Worm (Caenorhabditis elegans) whole organism, young adult: ENCODE results near the gene sri-54.

Source experiments
- F10E7.11 ChIP-seq: sonication (generic microtip); optimal IDR thresholded peaks from 2 replicates; lab custom pipeline; 2017; ENCODE audit warnings: mild to moderate bottlenecking, missing genetic modification characterization, moderate library complexity, missing compliant biosample characterization
- F49E8.2 ChIP-seq: sonication (generic microtip); optimal IDR thresholded peaks from 3 replicates; lab custom pipeline; 2017; ENCODE audit warnings: missing genetic modification characterization, mild to moderate bottlenecking, missing compliant biosample characterization, antibody characterized with exemption, moderate library complexity; ENCODE audit not compliant: insufficient read depth
- ceh-91 ChIP-seq: fragments of 200-800 bp; sonication (Bioruptor generic); IDR thresholded peaks from 2 replicates; pipeline ENCODE4 v1.3.6; 2022; ENCODE audit warnings: missing genetic modification reagents, missing genetic modification characterization, missing compliant biosample characterization
- chd-7 ChIP-seq: sonication (generic microtip); optimal IDR thresholded peaks from 2 replicates; lab custom pipeline; 2016; ENCODE audit warnings: mild to moderate bottlenecking, missing genetic modification characterization, moderate library complexity, missing compliant biosample characterization
- dpl-1 ChIP-seq: fragments of 150-350 bp; optimal IDR thresholded peaks from 2 replicates; lab custom pipeline; 2014; ENCODE audit warnings: missing biosample characterization, missing genetic modification reagents, missing genetic modification characterization
- hsf-1 ChIP-seq: fragments of 200-800 bp; sonication (Bioruptor generic); IDR thresholded peaks from 2 replicates; pipeline ENCODE4 v1.3.6; 2022; ENCODE audit warnings: missing genetic modification reagents, missing genetic modification characterization, missing compliant biosample characterization
- mes-4 ChIP-seq: sonication (generic microtip); optimal IDR thresholded peaks from 2 replicates; lab custom pipeline; 2016; ENCODE audit warnings: missing genotype, missing genetic modification characterization, missing compliant biosample characterization
- nfya-2 ChIP-seq: fragments of 200-800 bp; sonication (Bioruptor generic); IDR thresholded peaks from 2 replicates; pipeline ENCODE4 v1.3.6; 2022; ENCODE audit warnings: missing genetic modification reagents, missing genetic modification characterization, missing compliant biosample characterization
- nhr-120 ChIP-seq: fragments of 200-800 bp; sonication (Bioruptor generic); IDR thresholded peaks from 2 replicates; pipeline ENCODE4 v1.3.6; 2022; ENCODE audit warnings: missing genetic modification characterization, missing compliant biosample characterization
- pbrm-1 ChIP-seq: fragments of 200-800 bp; sonication (Bioruptor generic); IDR thresholded peaks from 2 replicates; pipeline ENCODE4 v1.3.6; 2022; ENCODE audit warnings: missing genetic modification reagents, missing genetic modification characterization, missing compliant biosample characterization
- sptf-2 ChIP-seq: fragments of 200-800 bp; sonication (Bioruptor generic); optimal IDR thresholded peaks from 2 replicates; lab custom pipeline; 2018; ENCODE audit warnings: mild to moderate bottlenecking, missing genetic modification characterization, missing compliant biosample characterization
- unc-62 ChIP-seq: fragments of 150-350 bp; optimal IDR thresholded peaks from 2 replicates; lab custom pipeline; 2014; ENCODE audit warnings: missing biosample characterization, missing genetic modification reagents, missing genetic modification characterization
- ztf-22 ChIP-seq: fragments of 200-800 bp; sonication (Bioruptor generic); optimal IDR thresholded peaks from 2 replicates; lab custom pipeline; 2018; ENCODE audit warnings: mild to moderate bottlenecking, missing genetic modification characterization, moderate library complexity, missing compliant biosample characterization

ce11 chrII:3093352-3093751 is 44.4 kb downstream of the sri-54 start, which contains the start of gene srg-22:
- TF ChIP-seq ztf-22: no peak
- TF ChIP-seq dpl-1: no peak
- no peak for TF ChIP-seq nhr-120
- no peak for TF ChIP-seq F49E8.2 (tag; lab: Kevin White, UChicago)
- TF ChIP-seq ceh-91 (GFP tag; lab: Robert Waterston, UW): no peak
- TF ChIP-seq chd-7 (tag; lab: Kevin White, UChicago): no peak
- TF ChIP-seq sptf-2 (GFP tag; lab: Kevin White, UChicago): no peak
- no peak for TF ChIP-seq nfya-2
- TF ChIP-seq unc-62: no peak
- TF ChIP-seq mes-4 (tag; lab: Kevin White, UChicago): no peak
- TF ChIP-seq F10E7.11: no peak
- no peak for TF ChIP-seq hsf-1 (GFP tag; lab: Robert Waterston, UW)
- no peak for TF ChIP-seq pbrm-1
